Worm (Caenorhabditis elegans) whole organism, L4 larva: ENCODE results near the gene C47A10.12.

ENCODE experiments used
- R02D3.7 ChIP-seq: fragments of 150-350 bp; sonication (generic microtip); optimal IDR thresholded peaks from 3 replicates; lab custom pipeline; 2014; ENCODE audit warnings: missing biosample characterization, missing genetic modification characterization
- ama-1 ChIP-seq: fragments of 150-350 bp; optimal IDR thresholded peaks from 2 replicates; lab custom pipeline; 2014; ENCODE audit warnings: inconsistent platforms, mixed read lengths
- lsy-2 ChIP-seq, 2 experiments: fragments of 150-350 bp in 1 of 2; sonication (generic microtip) in 1 of 2; optimal IDR thresholded peaks; 2 replicates each; lab custom pipeline; 2014 to 2017; ENCODE audit warnings: missing biosample characterization in 2 of 2, missing genetic modification characterization in 2 of 2
- mdl-1 ChIP-seq, 2 experiments: fragments of 150-350 bp in 1 of 2; sonication (generic microtip) in 1 of 2; optimal IDR thresholded peaks; 2 replicates each; lab custom pipeline; 2014 to 2017; ENCODE audit warnings: missing biosample characterization in 2 of 2, missing genetic modification characterization in 2 of 2

ce11 chrV:17754999-17755398, 22.7 kb upstream of the C47A10.12 start:
- TF ChIP-seq lsy-2 (tag; optimal IDR thresholded peaks at IDR 0.05; lab: Kevin White, UChicago) (no peak), R02D3.7 (no peak), ama-1 (lab: Kevin White, UChicago) (no peak), mdl-1 (tag; optimal IDR thresholded peaks at IDR 0.05; lab: Kevin White, UChicago) (no peak)
